Fruit fly (Drosophila melanogaster): ENCODE results near the gene dgt4.

DNA sequence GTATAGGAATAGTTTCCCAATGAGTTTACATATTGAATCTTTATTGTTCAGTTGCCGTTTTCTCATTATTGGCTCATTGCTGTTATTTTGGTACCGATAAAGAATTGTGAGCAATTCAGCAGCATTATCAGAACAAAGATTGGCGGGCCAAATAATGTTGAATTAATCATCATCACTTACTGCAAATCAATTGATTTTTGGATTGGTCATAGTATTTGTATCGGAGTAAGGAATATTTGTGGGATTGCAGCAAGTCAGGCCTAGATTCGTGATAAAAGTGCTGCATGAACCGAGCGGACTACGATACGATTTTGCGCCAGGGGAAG is 5.4 kb upstream of the dgt4 start:
- TF ChIP-seq ara (GFP tag; IDR thresholded peaks at IDR 0.05) = no peak
- TF ChIP-seq dysf (GFP tag; IDR thresholded peaks at IDR 0.05) = no peak
- no peak for TF ChIP-seq Atf-2 (GFP tag; optimal IDR thresholded peaks at IDR 0.05)
- no peak for TF ChIP-seq Xbp1 (GFP tag; optimal IDR thresholded peaks at IDR 0.05)
- no peak for TF ChIP-seq Dip2 (GFP tag; IDR thresholded peaks at IDR 0.05)
- TF ChIP-seq ro (GFP tag; IDR thresholded peaks at IDR 0.05) = no peak
- no peak for TF ChIP-seq h (optimal IDR thresholded peaks at IDR 0.05)
- no peak for TF ChIP-seq gcm (GFP tag; optimal IDR thresholded peaks at IDR 0.05)
- TF ChIP-seq ATbp (GFP tag; optimal IDR thresholded peaks at IDR 0.05) = no peak
- no peak for TF ChIP-seq gfzf (GFP tag; optimal IDR thresholded peaks at IDR 0.05)
- no peak for TF ChIP-seq wdn (GFP tag; IDR thresholded peaks at IDR 0.05)
- no peak for TF ChIP-seq bigmax (GFP tag; optimal IDR thresholded peaks at IDR 0.05)

All from whole organism, embryonic.